Worm (Caenorhabditis elegans) whole organism, L4 larva: ENCODE results near the gene dpf-1.
A peak's percentile ranks its signal among the peaks of the same experiment; 100 is the strongest.

ENCODE experiments used
- F10B5.3 ChIP-seq: sonication (generic microtip); optimal IDR thresholded peaks from 2 replicates; lab custom pipeline; 2016; ENCODE audit warnings: mild to moderate bottlenecking, missing genetic modification characterization, missing compliant biosample characterization
- F37D6.2 ChIP-seq: sonication (generic microtip); optimal IDR thresholded peaks from 2 replicates; lab custom pipeline; 2016; ENCODE audit warnings: mild to moderate bottlenecking, missing genetic modification characterization, missing compliant biosample characterization
- F44E2.7 ChIP-seq: fragments of 200-800 bp; sonication (Bioruptor generic); IDR thresholded peaks from 2 replicates; pipeline ENCODE4 v2.1.2; 2022; ENCODE audit warnings: missing genetic modification characterization, missing compliant biosample characterization
- F49E8.2 ChIP-seq: sonication (generic microtip); optimal IDR thresholded peaks from 2 replicates; lab custom pipeline; 2016; ENCODE audit warnings: missing compliant biosample characterization, mild to moderate bottlenecking, missing genetic modification characterization, borderline replicate concordance
- T20F7.1 ChIP-seq: fragments of 200-800 bp; sonication (Bioruptor generic); optimal IDR thresholded peaks from 2 replicates; lab custom pipeline; 2018; ENCODE audit warnings: mild to moderate bottlenecking, missing genetic modification characterization, missing compliant biosample characterization
- T26A8.4 ChIP-seq: fragments of 200-800 bp; sonication (Bioruptor generic); IDR thresholded peaks from 2 replicates; pipeline ENCODE4 v1.3.6; 2022; ENCODE audit warnings: missing genetic modification characterization, missing compliant biosample characterization
- Y48G9A.11 ChIP-seq: fragments of 200-800 bp; sonication (Bioruptor generic); IDR thresholded peaks from 2 replicates; pipeline ENCODE4 v1.3.6; 2022; ENCODE audit warnings: missing genetic modification reagents, missing genetic modification characterization, missing compliant biosample characterization
- Y5F2A.4 ChIP-seq: fragments of 200-800 bp; sonication (Bioruptor generic); optimal IDR thresholded peaks from 2 replicates; lab custom pipeline; 2018; ENCODE audit warnings: mild to moderate bottlenecking, missing genetic modification characterization, missing compliant biosample characterization
- Y75B8A.6 ChIP-seq: fragments of 200-800 bp; sonication (Bioruptor generic); IDR thresholded peaks from 2 replicates; pipeline ENCODE4 v1.3.6; 2022; ENCODE audit warnings: missing genetic modification reagents, missing genetic modification characterization, missing compliant biosample characterization
- ZK337.2 ChIP-seq: fragments of 200-800 bp; sonication (Bioruptor generic); IDR thresholded peaks from 2 replicates; pipeline ENCODE4 v1.3.6; 2022; ENCODE audit warnings: missing genetic modification reagents, missing genetic modification characterization, missing compliant biosample characterization
- ZK546.5 ChIP-seq, 2 experiments: sonication (generic microtip); optimal IDR thresholded peaks; 2 replicates each; lab custom pipeline; 2017; ENCODE audit warnings: missing biosample characterization in 2 of 2, missing genetic modification characterization in 2 of 2
- aha-1 ChIP-seq: fragments of 150-350 bp; peaks from one replicate; lab custom pipeline; 2014; ENCODE audit warnings: missing biosample characterization, missing genetic modification characterization
- ama-1 ChIP-seq: fragments of 150-350 bp; optimal IDR thresholded peaks from 2 replicates; lab custom pipeline; 2014; ENCODE audit warnings: inconsistent platforms, mixed read lengths
- arid-1 ChIP-seq: fragments of 200-800 bp; sonication (Bioruptor generic); conservative IDR thresholded peaks from 2 replicates; pipeline ENCODE4 v1.3.6; 2022; ENCODE audit warnings: missing genetic modification reagents, missing genetic modification characterization, missing compliant biosample characterization
- attf-4 ChIP-seq: sonication (generic microtip); optimal IDR thresholded peaks from 3 replicates; lab custom pipeline; 2017; ENCODE audit warnings: missing biosample characterization, missing genetic modification characterization
- ceh-28 ChIP-seq: fragments of 150-350 bp; optimal IDR thresholded peaks from 2 replicates; lab custom pipeline; 2014; ENCODE audit warnings: missing biosample characterization, missing genetic modification reagents, missing genetic modification characterization
- ceh-82 ChIP-seq: sonication (generic microtip); optimal IDR thresholded peaks from 2 replicates; lab custom pipeline; 2017; ENCODE audit warnings: missing biosample characterization, missing genetic modification characterization
- ces-1 ChIP-seq: fragments of 150-350 bp; sonication (generic microtip); optimal IDR thresholded peaks from 4 replicates; lab custom pipeline; 2014; ENCODE audit warnings: missing biosample characterization, missing genetic modification reagents, missing genetic modification characterization
- daf-12 ChIP-seq: fragments of 150-350 bp; optimal IDR thresholded peaks from 2 replicates; lab custom pipeline; 2014; ENCODE audit warnings: missing biosample characterization, missing genetic modification reagents, missing genetic modification characterization
- daf-16 ChIP-seq, 3 experiments: sonication (generic microtip); optimal IDR thresholded peaks; 2 replicates each; lab custom pipeline; 2016 to 2017; ENCODE audit warnings: missing genetic modification characterization in 3 of 3, missing genetic modification reagents in 3 of 3, mild to moderate bottlenecking in 2 of 3, missing compliant biosample characterization in 2 of 3, missing biosample characterization in 1 of 3, moderate library complexity in 1 of 3
- daf-19 ChIP-seq: fragments of 200-800 bp; sonication (Bioruptor generic); conservative IDR thresholded peaks from 2 replicates; pipeline ENCODE4 v1.3.6; 2022; ENCODE audit warnings: missing genetic modification characterization, missing compliant biosample characterization
- dve-1 ChIP-seq: sonication (generic microtip); optimal IDR thresholded peaks from 2 replicates; lab custom pipeline; 2017; ENCODE audit warnings: antibody characterized with exemption, mild to moderate bottlenecking, missing genetic modification characterization, missing compliant biosample characterization; ENCODE audit not compliant: insufficient read depth
- fkh-10 ChIP-seq: fragments of 150-350 bp; optimal IDR thresholded peaks from 2 replicates; lab custom pipeline; 2014; ENCODE audit warnings: missing biosample characterization, missing genetic modification reagents, missing genetic modification characterization
- hlh-30 ChIP-seq: sonication (generic microtip); optimal IDR thresholded peaks from 2 replicates; lab custom pipeline; 2017; ENCODE audit warnings: antibody characterized with exemption, mild to moderate bottlenecking, missing genetic modification characterization, missing compliant biosample characterization; ENCODE audit not compliant: insufficient read depth
- lim-7 ChIP-seq: fragments of 200-800 bp; sonication (Bioruptor generic); IDR thresholded peaks from 2 replicates; pipeline ENCODE4 v1.3.6; 2022; ENCODE audit warnings: missing genetic modification characterization, missing compliant biosample characterization
- lin-38 ChIP-seq: fragments of 200-800 bp; sonication (Bioruptor generic); IDR thresholded peaks from 2 replicates; pipeline ENCODE4 v1.3.6; 2022; ENCODE audit warnings: missing genetic modification reagents, missing genetic modification characterization, missing compliant biosample characterization
- lir-3 ChIP-seq: sonication (generic microtip); optimal IDR thresholded peaks from 2 replicates; lab custom pipeline; 2016; ENCODE audit warnings: mild to moderate bottlenecking, missing genetic modification characterization, missing compliant biosample characterization
- madf-5 ChIP-seq, 2 experiments: fragments of 200-800 bp; sonication (Bioruptor generic); IDR thresholded peaks; 2 replicates each; pipeline ENCODE4 v1.3.6; 2022; ENCODE audit warnings: missing compliant biosample characterization in 2 of 2, missing genetic modification characterization in 2 of 2
- mes-2 ChIP-seq: sonication (generic microtip); optimal IDR thresholded peaks from 2 replicates; lab custom pipeline; 2016; ENCODE audit warnings: missing genotype, mild to moderate bottlenecking, missing genetic modification characterization, missing compliant biosample characterization; ENCODE audit not compliant: poor library complexity, severe bottlenecking
- nhr-102 ChIP-seq: sonication (generic microtip); optimal IDR thresholded peaks from 2 replicates; lab custom pipeline; 2016; ENCODE audit warnings: mild to moderate bottlenecking, missing genetic modification characterization, moderate library complexity, missing compliant biosample characterization
- nhr-111 ChIP-seq: fragments of 200-800 bp; sonication (Bioruptor generic); optimal IDR thresholded peaks from 2 replicates; lab custom pipeline; 2018; ENCODE audit warnings: mild to moderate bottlenecking, missing genetic modification characterization, missing compliant biosample characterization
- nhr-28 ChIP-seq: fragments of 150-350 bp; optimal IDR thresholded peaks from 2 replicates; lab custom pipeline; 2014; ENCODE audit warnings: missing biosample characterization, missing genetic modification characterization
- nhr-42 ChIP-seq: fragments of 200-800 bp; sonication (Bioruptor generic); IDR thresholded peaks from 2 replicates; pipeline ENCODE4 v1.3.6; 2022; ENCODE audit warnings: missing genetic modification characterization, missing compliant biosample characterization
- nhr-6 ChIP-seq: fragments of 150-350 bp; optimal IDR thresholded peaks from 2 replicates; lab custom pipeline; 2014; ENCODE audit warnings: missing biosample characterization, missing genetic modification characterization
- nhr-77 ChIP-seq: fragments of 150-350 bp; optimal IDR thresholded peaks from 2 replicates; lab custom pipeline; 2014; ENCODE audit warnings: missing biosample characterization, missing genetic modification characterization
- pha-4 ChIP-seq, 2 experiments: fragments of 150-350 bp in 1 of 2; fragments of 200-800 bp in 1 of 2; sonication (Bioruptor generic) in 1 of 2; IDR thresholded peaks in 1 of 2; optimal IDR thresholded peaks in 1 of 2; 2 replicates each; pipeline versions ENCODE4 v1.3.6 to Lab custom; 2014 to 2022; ENCODE audit warnings: missing genetic modification characterization in 2 of 2, missing genetic modification reagents in 2 of 2, missing biosample characterization in 1 of 2, missing compliant biosample characterization in 1 of 2
- rbr-2 ChIP-seq: sonication (generic microtip); optimal IDR thresholded peaks from 2 replicates; lab custom pipeline; 2016; ENCODE audit warnings: missing genotype, missing genetic modification characterization, missing compliant biosample characterization
- set-16 ChIP-seq: fragments of 200-800 bp; sonication (Bioruptor generic); IDR thresholded peaks from 2 replicates; pipeline ENCODE4 v1.3.6; 2022; ENCODE audit warnings: missing genetic modification reagents, missing genetic modification characterization, missing compliant biosample characterization
- snpc-1.2 ChIP-seq: fragments of 200-800 bp; sonication (Bioruptor generic); IDR thresholded peaks from 2 replicates; pipeline ENCODE4 v1.3.6; 2022; ENCODE audit warnings: missing genetic modification reagents, missing genetic modification characterization, missing compliant biosample characterization
- spr-1 ChIP-seq: sonication (generic microtip); optimal IDR thresholded peaks from 2 replicates; lab custom pipeline; 2016; ENCODE audit warnings: mild to moderate bottlenecking, missing genetic modification characterization, missing compliant biosample characterization
- spr-3 ChIP-seq: fragments of 200-800 bp; sonication (Bioruptor generic); optimal IDR thresholded peaks from 2 replicates; lab custom pipeline; 2018; ENCODE audit warnings: mild to moderate bottlenecking, missing genetic modification characterization, missing compliant biosample characterization
- tag-97 ChIP-seq: fragments of 200-800 bp; sonication (Bioruptor generic); IDR thresholded peaks from 2 replicates; pipeline ENCODE4 v1.3.6; 2022; ENCODE audit warnings: missing genetic modification characterization, missing compliant biosample characterization
- tra-1 ChIP-seq: fragments of 200-800 bp; sonication (Bioruptor generic); IDR thresholded peaks from 2 replicates; pipeline ENCODE4 v1.3.6; 2022; ENCODE audit warnings: missing genetic modification reagents, missing genetic modification characterization, missing compliant biosample characterization
- unc-130 ChIP-seq: sonication (generic microtip); optimal IDR thresholded peaks from 2 replicates; lab custom pipeline; 2016; ENCODE audit warnings: missing genetic modification reagents, missing genetic modification characterization, missing compliant biosample characterization
- unc-62 ChIP-seq, 3 experiments: fragments of 150-350 bp in 1 of 3; sonication (generic microtip); optimal IDR thresholded peaks in 2 of 3; peaks in 1 of 3; 1 replicate in 1 of 3; 2 replicates in 2 of 3; lab custom pipeline; 2014 to 2017; ENCODE audit warnings: missing biosample characterization in 3 of 3, missing genetic modification characterization in 3 of 3, missing genetic modification reagents in 3 of 3, missing genotype in 1 of 3
- ztf-11 ChIP-seq: fragments of 150-350 bp; optimal IDR thresholded peaks from 2 replicates; lab custom pipeline; 2014; ENCODE audit warnings: missing biosample characterization, missing genetic modification characterization

dpf-1 gene

DNA sequence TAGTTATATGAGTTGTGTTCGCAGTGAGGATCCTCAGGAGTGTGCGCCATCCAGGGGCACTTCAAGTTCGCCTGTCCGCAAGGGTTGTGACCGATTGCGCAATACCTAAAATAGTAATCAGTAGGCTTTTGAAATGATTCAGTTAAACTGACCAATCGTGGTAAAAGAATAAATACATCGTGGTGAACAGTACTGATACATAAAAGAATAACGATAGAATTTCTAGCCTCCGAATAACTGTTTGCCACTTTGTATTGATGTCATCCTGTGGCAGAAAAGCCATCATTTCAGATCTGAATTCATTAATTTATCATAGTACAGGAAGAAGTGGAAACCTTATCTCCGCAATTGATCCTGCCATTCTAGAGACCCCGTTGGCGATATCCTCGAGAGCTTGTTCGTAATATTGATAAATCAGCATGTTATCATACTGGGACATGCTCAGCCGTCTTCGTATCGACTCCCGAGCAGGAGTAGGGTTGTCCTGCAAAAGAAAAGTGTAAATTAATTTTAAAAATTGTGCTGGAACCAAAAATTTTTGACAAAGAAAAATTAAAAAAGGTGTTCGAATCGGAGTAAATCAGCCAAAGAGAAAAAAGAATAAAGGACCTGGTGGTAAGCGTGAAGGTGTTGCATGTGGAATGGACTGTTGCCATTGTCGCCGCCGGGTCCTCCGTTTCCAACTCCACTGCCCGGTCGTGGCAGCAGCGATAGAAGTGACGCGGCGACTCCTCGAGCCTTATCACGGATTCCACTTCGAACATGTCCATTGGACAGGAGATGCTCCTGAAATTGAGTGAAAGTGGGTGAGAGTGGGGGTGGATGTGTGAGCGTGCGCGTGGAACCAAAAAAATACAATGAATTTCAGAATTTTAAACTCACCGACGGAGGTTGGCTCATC lies 42.0 kb downstream of the dpf-1 start:
- no peak for TF ChIP-seq F44E2.7 (GFP tag; lab: Robert Waterston, UW)
- no peak for TF ChIP-seq nhr-28 (tag; lab: Kevin White, UChicago)
- TF ChIP-seq unc-130 (GFP tag; lab: Kevin White, UChicago): peak; percentile 11
- no peak for TF ChIP-seq T26A8.4 (GFP tag; lab: Robert Waterston, UW)
- TF ChIP-seq set-16 (GFP tag; lab: Robert Waterston, UW): peak; percentile 53; the same call in 1 of the 2 replicates
- peak; percentile 62 for TF ChIP-seq lin-38 (GFP tag; lab: Robert Waterston, UW)
- no peak for TF ChIP-seq spr-1 (tag; lab: Kevin White, UChicago)
- TF ChIP-seq daf-12 (tag; lab: Kevin White, UChicago): no peak
- no peak for TF ChIP-seq ceh-82
- no peak for TF ChIP-seq attf-4 (tag; lab: Kevin White, UChicago)
- TF ChIP-seq ces-1 (GFP tag; lab: Kevin White, UChicago): no peak
- peak; percentile 50; the same call in 1 of the 2 replicates for TF ChIP-seq Y48G9A.11 (GFP tag; lab: Robert Waterston, UW)
- no peak for TF ChIP-seq madf-5 (GFP tag; IDR thresholded peaks at IDR 0.05; lab: Robert Waterston, UW)
- peak; percentile 21 for TF ChIP-seq mes-2 (tag; lab: Kevin White, UChicago)
- no peak for TF ChIP-seq rbr-2 (tag; lab: Kevin White, UChicago)
- TF ChIP-seq fkh-10 (GFP tag; lab: Kevin White, UChicago): no peak
- TF ChIP-seq daf-19 (GFP tag; lab: Robert Waterston, UW): 0 out of 2 replicates have a peak, but pooled peaks have one; percentile 12
- peak in 1 of 2 experiments; percentile 49 for TF ChIP-seq unc-62 (GFP tag; optimal IDR thresholded peaks at IDR 0.05 in 1 of 2; lab: Kevin White, UChicago)
- no peak for TF ChIP-seq unc-62 (tag; optimal IDR thresholded peaks at IDR 0.05; lab: Kevin White, UChicago)
- TF ChIP-seq spr-3 (GFP tag; lab: Kevin White, UChicago): no peak
- no peak for TF ChIP-seq lim-7
- TF ChIP-seq F10B5.3 (tag; lab: Kevin White, UChicago): peak; percentile 17
- TF ChIP-seq arid-1: 0 out of 2 replicates have a peak, but pooled peaks have one; percentile 16
- no peak for TF ChIP-seq nhr-77 (tag; lab: Kevin White, UChicago)
- no peak for TF ChIP-seq ZK337.2 (GFP tag; lab: Robert Waterston, UW)
- no peak for TF ChIP-seq tag-97 (GFP tag; lab: Robert Waterston, UW)
- TF ChIP-seq Y75B8A.6 (GFP tag; lab: Robert Waterston, UW): no peak
- TF ChIP-seq nhr-6 (tag; lab: Kevin White, UChicago): no peak
- no peak for TF ChIP-seq F37D6.2 (tag; lab: Kevin White, UChicago)
- peak; percentile 69 for TF ChIP-seq F49E8.2 (tag; lab: Kevin White, UChicago)
- no peak for TF ChIP-seq dve-1 (tag; lab: Kevin White, UChicago)
- TF ChIP-seq pha-4 (GFP tag; IDR thresholded peaks at IDR 0.05; lab: Robert Waterston, UW): no peak; the same call in 1 of the 2 replicates
- no peak for TF ChIP-seq pha-4 (tag; optimal IDR thresholded peaks at IDR 0.05; lab: Kevin White, UChicago)
- TF ChIP-seq nhr-102 (tag; lab: Kevin White, UChicago): no peak
- no peak for TF ChIP-seq tra-1 (GFP tag; lab: Robert Waterston, UW)
- no peak for TF ChIP-seq ztf-11
- TF ChIP-seq ama-1: no peak
- TF ChIP-seq hlh-30 (tag; lab: Kevin White, UChicago): no peak
- TF ChIP-seq snpc-1.2 (GFP tag; lab: Robert Waterston, UW): no peak
- no peak for TF ChIP-seq lir-3
- no peak for TF ChIP-seq T20F7.1
- no peak for TF ChIP-seq ceh-28 (tag; lab: Kevin White, UChicago)
- TF ChIP-seq daf-16 (GFP tag; optimal IDR thresholded peaks at IDR 0.05; lab: Kevin White, UChicago): no peak
- TF ChIP-seq daf-16 (tag; optimal IDR thresholded peaks at IDR 0.05; lab: Kevin White, UChicago): no peak
- TF ChIP-seq nhr-111 (GFP tag; lab: Kevin White, UChicago): no peak
- TF ChIP-seq ZK546.5 (tag; optimal IDR thresholded peaks at IDR 0.05; lab: Kevin White, UChicago): no peak
- TF ChIP-seq Y5F2A.4: peak; percentile 23
- peak; percentile 46 for TF ChIP-seq aha-1
- 0 out of 2 replicates have a peak, but pooled peaks have one; percentile 40 for TF ChIP-seq nhr-42
